Worm (Caenorhabditis elegans): Measurements from ENCODE around the gene micu-1.

Gene micu-1

DNA sequence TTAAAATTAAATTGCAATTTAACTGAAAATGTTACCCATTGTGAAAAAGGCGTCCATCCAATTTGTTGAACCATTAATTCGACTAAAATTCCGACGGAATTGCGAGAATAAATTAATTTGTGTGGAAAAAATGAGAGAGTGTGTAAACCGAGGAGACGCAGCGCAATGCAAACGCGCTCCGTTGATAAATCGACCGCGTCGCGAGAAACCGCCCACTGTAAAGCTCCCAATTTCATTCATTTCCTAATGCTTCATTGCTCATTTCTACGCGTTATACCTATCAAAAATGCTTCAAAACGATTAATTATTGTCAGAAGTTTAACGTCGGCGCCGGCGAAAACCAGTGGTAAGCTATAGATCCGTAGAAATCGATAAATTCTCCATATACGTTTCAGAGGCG is at the start of gene micu-1, which contains the start of gene Y67H2A.2:
Gene micu-1 (plus strand): TSS at position 181 of the 400 bp plus-strand sequence.
Gene Y67H2A.2 (minus strand): TSS at position 74 of the 400 bp plus-strand sequence.
- no peak for TF ChIP-seq nhr-237 (tag; optimal IDR thresholded peaks at IDR 0.05)
- peak; percentile 53 for TF ChIP-seq sma-3 (GFP tag; optimal IDR thresholded peaks at IDR 0.05)
- peak; percentile 86 for TF ChIP-seq nhr-129 (tag; optimal IDR thresholded peaks at IDR 0.05)
- TF ChIP-seq zag-1 (tag; optimal IDR thresholded peaks at IDR 0.05): no peak
- TF ChIP-seq Y55F3AM.14 (GFP tag; optimal IDR thresholded peaks at IDR 0.05): no peak
- TF ChIP-seq snpc-4 (tag; optimal IDR thresholded peaks at IDR 0.05): peak; percentile 33
- peak; percentile 81 for TF ChIP-seq crh-2 (tag; optimal IDR thresholded peaks at IDR 0.05)
- TF ChIP-seq lsy-2 (tag; optimal IDR thresholded peaks at IDR 0.05): peak; percentile 82 to 87
- TF ChIP-seq mab-5 (tag; optimal IDR thresholded peaks at IDR 0.05): peak; percentile 27
- TF ChIP-seq sma-9 (GFP tag; optimal IDR thresholded peaks at IDR 0.05): peak; percentile 39
- no peak for TF ChIP-seq sma-9 (tag; optimal IDR thresholded peaks at IDR 0.05)
- peak; percentile 57 for TF ChIP-seq lin-13 (GFP tag; optimal IDR thresholded peaks at IDR 0.05)
- no peak for TF ChIP-seq ceh-16 (tag; optimal IDR thresholded peaks at IDR 0.05)
- TF ChIP-seq fos-1 (tag; optimal IDR thresholded peaks at IDR 0.05): peak; percentile 4
- no peak for TF ChIP-seq peb-1 (tag; optimal IDR thresholded peaks at IDR 0.05)
- peak; percentile 60 for TF ChIP-seq nhr-25 (tag; optimal IDR thresholded peaks at IDR 0.05)
- peak; percentile 42 for TF ChIP-seq nhr-21 (tag; optimal IDR thresholded peaks at IDR 0.05)
- no peak for TF ChIP-seq blmp-1 (tag; optimal IDR thresholded peaks at IDR 0.05; ENCODE audit: insufficient read depth)
- TF ChIP-seq unc-55 (GFP tag; optimal IDR thresholded peaks at IDR 0.05): peak; percentile 90
- TF ChIP-seq ceh-82 (tag; optimal IDR thresholded peaks at IDR 0.05): no peak
- TF ChIP-seq ama-1 (optimal IDR thresholded peaks at IDR 0.05): peak; percentile 56
- TF ChIP-seq ztf-4 (tag; optimal IDR thresholded peaks at IDR 0.05): peak; percentile 42
- no peak for TF ChIP-seq mdl-1 (tag; optimal IDR thresholded peaks at IDR 0.05)
- peak; percentile 81 for TF ChIP-seq C34F6.9 (tag; optimal IDR thresholded peaks at IDR 0.05)
- TF ChIP-seq F13H6.1 (tag; optimal IDR thresholded peaks at IDR 0.05): peak; percentile 39
- peak; percentile 17 for TF ChIP-seq egl-27 (tag; optimal IDR thresholded peaks at IDR 0.05)
- peak; percentile 67 for TF ChIP-seq gmeb-1 (tag; optimal IDR thresholded peaks at IDR 0.05)
- peak; percentile 82 for TF ChIP-seq lin-11 (tag; optimal IDR thresholded peaks at IDR 0.05)
- TF ChIP-seq skn-1 (tag; optimal IDR thresholded peaks at IDR 0.05): no peak
- no peak for TF ChIP-seq nhr-11 (tag; optimal IDR thresholded peaks at IDR 0.05)
- no peak for TF ChIP-seq nhr-12 (tag; optimal IDR thresholded peaks at IDR 0.05)
- no peak for TF ChIP-seq dmd-4 (tag; optimal IDR thresholded peaks at IDR 0.05)

DNA sequence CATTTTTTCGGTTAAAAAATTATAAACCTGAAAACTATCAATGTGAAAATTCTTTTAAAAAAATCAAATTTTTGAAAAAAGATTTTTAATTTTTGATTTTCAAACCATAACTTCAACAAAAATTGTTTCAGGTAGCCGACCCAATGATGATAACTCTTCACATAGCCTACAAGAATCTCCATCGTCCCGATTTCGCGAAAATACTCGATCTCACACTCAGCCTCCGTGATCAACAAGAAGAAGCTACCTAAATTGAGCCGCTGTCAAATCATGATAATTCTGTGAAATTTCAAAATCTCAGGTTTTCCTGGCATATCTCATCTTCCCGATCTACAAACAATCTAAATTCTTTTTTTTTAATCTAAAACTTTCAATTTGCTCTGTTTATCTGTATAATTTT is 47.5 kb upstream of the micu-1 start:
- TF ChIP-seq alr-1 (tag; optimal IDR thresholded peaks at IDR 0.05) (no peak), nhr-12 (tag; optimal IDR thresholded peaks at IDR 0.05) (no peak), Y55F3AM.14 (GFP tag; optimal IDR thresholded peaks at IDR 0.05) (no peak), elt-1 (tag; optimal IDR thresholded peaks at IDR 0.05) (no peak), F13H6.1 (tag; optimal IDR thresholded peaks at IDR 0.05) (no peak), nhr-23 (tag; optimal IDR thresholded peaks at IDR 0.05) (no peak), sma-9 (GFP tag; optimal IDR thresholded peaks at IDR 0.05) (no peak), sma-9 (tag; optimal IDR thresholded peaks at IDR 0.05) (no peak), skn-1 (tag; optimal IDR thresholded peaks at IDR 0.05) (no peak), ceh-16 (tag; optimal IDR thresholded peaks at IDR 0.05) (no peak), ZK546.5 (tag; optimal IDR thresholded peaks at IDR 0.05) (no peak)

DNA sequence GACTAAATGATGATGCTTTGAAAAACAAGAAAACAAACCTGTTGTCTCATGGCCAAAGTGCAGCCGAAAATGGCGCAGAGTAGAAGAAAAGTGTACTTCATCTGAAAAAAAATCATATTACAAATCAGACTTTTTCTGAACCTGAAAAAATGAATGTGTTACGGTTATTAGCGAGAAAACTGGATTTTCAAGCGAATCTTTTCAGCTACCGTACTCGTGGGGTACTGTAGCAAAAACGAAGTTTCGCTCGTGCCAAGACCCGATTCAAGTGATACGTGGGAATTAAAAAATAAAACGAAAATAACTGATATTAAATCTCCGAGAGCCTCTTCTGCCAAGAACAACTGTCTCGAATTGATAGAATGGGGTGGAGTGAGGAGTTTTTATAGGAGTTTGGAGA is 45.5 kb upstream of the micu-1 start, which contains the start of gene ttr-51:
Gene ttr-51 (minus strand): TSS at position 101 of the 400 bp plus-strand sequence.
- peak in 1 of 2 experiments; percentile 1 for TF ChIP-seq lsy-2 (tag; optimal IDR thresholded peaks at IDR 0.05)
- no peak for TF ChIP-seq nhr-11 (tag; optimal IDR thresholded peaks at IDR 0.05)
- TF ChIP-seq nhr-129 (tag; optimal IDR thresholded peaks at IDR 0.05): peak; percentile 17

DNA sequence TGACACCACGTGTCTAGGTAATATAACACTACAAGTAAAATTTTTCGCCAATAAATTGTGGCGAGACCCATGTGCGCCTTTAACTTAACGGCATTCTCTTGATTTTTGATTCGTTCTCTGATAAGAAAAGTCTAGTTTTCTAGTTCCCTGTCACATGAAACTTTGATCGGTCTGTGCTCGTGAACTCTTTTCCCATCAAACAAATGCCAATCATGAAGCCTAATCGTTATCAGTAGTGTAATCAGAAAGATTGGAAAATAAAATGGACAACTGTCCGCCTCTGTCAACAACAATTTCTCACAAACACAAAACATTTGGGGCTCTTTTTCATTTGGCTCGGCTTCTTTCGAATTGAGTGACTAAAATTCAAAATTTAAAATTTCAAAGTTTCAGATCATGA is 43.9 kb upstream of the micu-1 start, which contains the start of gene ttr-45:
Gene ttr-45 (plus strand): TSS at position 385 of the 400 bp plus-strand sequence.
- no peak for TF ChIP-seq nhr-25 (tag; optimal IDR thresholded peaks at IDR 0.05)
- TF ChIP-seq zag-1 (tag; optimal IDR thresholded peaks at IDR 0.05): no peak
- TF ChIP-seq skn-1 (tag; optimal IDR thresholded peaks at IDR 0.05): no peak
- TF ChIP-seq lsy-2 (tag; optimal IDR thresholded peaks at IDR 0.05): peak in 1 of 2 experiments; percentile 35
- TF ChIP-seq Y55F3AM.14 (GFP tag; optimal IDR thresholded peaks at IDR 0.05): no peak
- no peak for TF ChIP-seq mbf-1 (tag; optimal IDR thresholded peaks at IDR 0.05)
- TF ChIP-seq sma-3 (GFP tag; optimal IDR thresholded peaks at IDR 0.05): peak; percentile 5
- no peak for TF ChIP-seq unc-39 (tag; optimal IDR thresholded peaks at IDR 0.05)
- TF ChIP-seq egl-27 (tag; optimal IDR thresholded peaks at IDR 0.05): peak; percentile 24
- TF ChIP-seq ceh-16 (tag; optimal IDR thresholded peaks at IDR 0.05): no peak
- TF ChIP-seq unc-55 (GFP tag; optimal IDR thresholded peaks at IDR 0.05): no peak
- TF ChIP-seq aly-2 (tag; optimal IDR thresholded peaks at IDR 0.05): no peak
- no peak for TF ChIP-seq nhr-10 (tag; optimal IDR thresholded peaks at IDR 0.05)
- TF ChIP-seq elt-3 (tag; optimal IDR thresholded peaks at IDR 0.05): no peak
- TF ChIP-seq mab-5 (tag; optimal IDR thresholded peaks at IDR 0.05): no peak
- TF ChIP-seq R02D3.7 (tag; optimal IDR thresholded peaks at IDR 0.05): no peak
- no peak for TF ChIP-seq ceh-82 (tag; optimal IDR thresholded peaks at IDR 0.05)
- TF ChIP-seq ama-1 (optimal IDR thresholded peaks at IDR 0.05): no peak
- no peak for TF ChIP-seq nhr-6 (tag; optimal IDR thresholded peaks at IDR 0.05)
- TF ChIP-seq nhr-11 (tag; optimal IDR thresholded peaks at IDR 0.05): no peak
- TF ChIP-seq crh-2 (tag; optimal IDR thresholded peaks at IDR 0.05): peak; percentile 42
- TF ChIP-seq fos-1 (tag; optimal IDR thresholded peaks at IDR 0.05): peak; percentile 94
- no peak for TF ChIP-seq nhr-21 (tag; optimal IDR thresholded peaks at IDR 0.05)
- TF ChIP-seq unc-62 (GFP tag; optimal IDR thresholded peaks at IDR 0.05): no peak
- TF ChIP-seq F13H6.1 (tag; optimal IDR thresholded peaks at IDR 0.05): peak; percentile 76
- TF ChIP-seq ztf-11 (tag; optimal IDR thresholded peaks at IDR 0.05): no peak
- no peak for TF ChIP-seq sem-4 (tag; optimal IDR thresholded peaks at IDR 0.05)
- peak; percentile 33 for TF ChIP-seq gmeb-1 (tag; optimal IDR thresholded peaks at IDR 0.05)
- TF ChIP-seq C34F6.9 (tag; optimal IDR thresholded peaks at IDR 0.05): peak; percentile 36
- no peak for TF ChIP-seq alr-1 (tag; optimal IDR thresholded peaks at IDR 0.05)
